3 fruit fly cellular contexts compared by ENCODE assay signal in the genomic region with DNA sequence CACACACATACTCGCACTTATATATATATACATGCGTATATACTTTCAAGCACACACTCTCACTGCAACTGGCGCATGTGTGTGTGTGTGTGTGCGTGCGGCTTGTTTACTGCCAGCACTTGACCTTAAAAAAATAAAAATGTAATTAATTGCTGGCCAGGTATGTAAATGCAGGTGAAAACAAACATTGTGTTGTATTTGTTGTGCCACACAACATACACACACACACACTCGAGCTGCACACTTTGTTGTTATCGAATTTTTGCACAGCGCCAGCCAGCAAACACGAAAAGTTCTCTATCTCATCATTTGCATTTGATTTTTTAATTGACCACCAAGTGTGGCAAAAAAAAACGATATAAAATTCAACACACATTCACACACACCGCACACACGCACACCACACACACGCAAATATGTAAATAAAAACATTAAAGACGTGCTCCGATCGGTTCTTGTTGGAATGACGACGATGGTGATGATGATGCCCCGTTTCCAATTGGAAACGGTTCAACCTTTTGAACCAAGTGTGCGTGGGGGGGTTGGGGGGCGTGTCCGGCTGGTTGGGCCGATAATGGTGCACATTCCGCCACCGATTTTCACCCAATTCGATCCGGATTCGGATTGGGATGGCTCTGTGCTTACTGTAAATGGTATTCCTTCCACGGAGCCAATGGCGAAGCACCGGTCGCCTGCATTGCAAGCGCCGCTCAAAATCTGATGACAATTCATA.
TF ChIP-seq lines count a peak whose summit lies in the region.

No protein-coding gene starts in this region.

- TF ChIP-seq CTCF in whole organism, embryonic (GFP tag; optimal IDR thresholded peaks at IDR 0.05; lab: Kevin White, UChicago): no peak

TF ChIP-seq in whole organism, embryonic, 481 proteins besides CTCF, POLR2A, EP300 and RAD21 (continues in another document):
- TF ChIP-seq sens (GFP tag; lab: Kevin White, UChicago) (peak; percentile 37), lbe (GFP tag; optimal IDR thresholded peaks at IDR 0.05; lab: Kevin White, UChicago) (no peak), pnt (GFP tag; optimal IDR thresholded peaks at IDR 0.05; lab: Kevin White, UChicago) (no peak), Hand (GFP tag; optimal IDR thresholded peaks at IDR 0.05; lab: Kevin White, UChicago) (no peak), Jarid2 (GFP tag; optimal IDR thresholded peaks at IDR 0.05; lab: Kevin White, UChicago) (peak; percentile 4), CG31388 (GFP tag; optimal IDR thresholded peaks at IDR 0.05; lab: Kevin White, UChicago) (no peak), CG13624 (GFP tag; optimal IDR thresholded peaks at IDR 0.05; lab: Kevin White, UChicago) (no peak), sc (optimal IDR thresholded peaks at IDR 0.05; lab: Kevin White, UChicago) (no peak), sc (GFP tag; optimal IDR thresholded peaks at IDR 0.05; lab: Kevin White, UChicago) (no peak), Awh (GFP tag; IDR thresholded peaks at IDR 0.05; lab: Robert Waterston, UW) (no peak), Poxn (GFP tag; IDR thresholded peaks at IDR 0.05; lab: Robert Waterston, UW) (no peak), cg (GFP tag; optimal IDR thresholded peaks at IDR 0.05; lab: Kevin White, UChicago) (peak; percentile 77), CG3407 (GFP tag; optimal IDR thresholded peaks at IDR 0.05; lab: Kevin White, UChicago) (no peak), insv (GFP tag; optimal IDR thresholded peaks at IDR 0.05; lab: Kevin White, UChicago) (peak; percentile 84 to 95), CG32532 (GFP tag; IDR thresholded peaks at IDR 0.05; lab: Robert Waterston, UW) (no peak), gsb-n (tag; optimal IDR thresholded peaks at IDR 0.05; lab: Kevin White, UChicago) (no peak), Hr39 (optimal IDR thresholded peaks at IDR 0.05; lab: Kevin White, UChicago) (no peak), CG12744 (GFP tag; optimal IDR thresholded peaks at IDR 0.05; lab: Kevin White, UChicago) (no peak), ci (GFP tag; IDR thresholded peaks at IDR 0.05; lab: Robert Waterston, UW) (peak; percentile 25; the same call in 1 of the 3 replicates), MESR4 (GFP tag; optimal IDR thresholded peaks at IDR 0.05; lab: Kevin White, UChicago) (peak; percentile 30), CG10267 (tag; optimal IDR thresholded peaks at IDR 0.05; lab: Kevin White, UChicago) (no peak), CG11723 (GFP tag; optimal IDR thresholded peaks at IDR 0.05; lab: Kevin White, UChicago) (no peak), Nf-YA (GFP tag; IDR thresholded peaks at IDR 0.05; lab: Robert Waterston, UW) (no peak), CG9932 (GFP tag; IDR thresholded peaks at IDR 0.05; lab: Robert Waterston, UW) (no peak), CG2202 (tag; optimal IDR thresholded peaks at IDR 0.05; lab: Kevin White, UChicago) (no peak), CG13296 (GFP tag; optimal IDR thresholded peaks at IDR 0.05; lab: Kevin White, UChicago) (no peak), kah (GFP tag; optimal IDR thresholded peaks at IDR 0.05; lab: Kevin White, UChicago) (no peak), C15 (GFP tag; IDR thresholded peaks at IDR 0.05; lab: Robert Waterston, UW) (no peak), HHEX (GFP tag; optimal IDR thresholded peaks at IDR 0.05; lab: Kevin White, UChicago) (no peak)

TF ChIP-seq in whole organism, prepupa, 60 proteins besides CTCF, POLR2A, EP300 and RAD21:
- TF ChIP-seq Gug (GFP tag; IDR thresholded peaks at IDR 0.05; lab: Robert Waterston, UW) (no peak), svp (GFP tag; lab: Kevin White, UChicago) (peak; percentile 58), dsx (GFP tag; optimal IDR thresholded peaks at IDR 0.05; lab: Kevin White, UChicago; ENCODE audit: poor library complexity, severe bottlenecking) (peak; percentile 49), CG31627 (GFP tag; optimal IDR thresholded peaks at IDR 0.05; lab: Kevin White, UChicago) (no peak)

TF ChIP-seq in whole organism, pupa, 21 proteins besides CTCF, POLR2A, EP300 and RAD21:
- TF ChIP-seq fd96Ca (GFP tag; IDR thresholded peaks at IDR 0.05; lab: Robert Waterston, UW) (0 out of 3 replicates have a peak, but pooled peaks have one; percentile 29), rn (GFP tag; IDR thresholded peaks at IDR 0.05; lab: Robert Waterston, UW) (no peak), CG4496 (GFP tag; IDR thresholded peaks at IDR 0.05; lab: Robert Waterston, UW) (0 out of 3 replicates have a peak, but pooled peaks have one; percentile 34)
